Worm (Caenorhabditis elegans) whole organism, midembryonic: ENCODE data around the gene tre-4.

ENCODE experiments used
- T22C8.4 ChIP-seq: fragments of 200-800 bp; sonication (Bioruptor generic); IDR thresholded peaks from 2 replicates; pipeline ENCODE4 v1.3.6; 2022; ENCODE audit warnings: missing genetic modification characterization, missing compliant biosample characterization
- cog-1 ChIP-seq: sonication (generic microtip); optimal IDR thresholded peaks from 2 replicates; lab custom pipeline; 2016; ENCODE audit warnings: missing genetic modification characterization, missing compliant biosample characterization
- flt-1 ChIP-seq: fragments of 200-800 bp; sonication (Bioruptor generic); IDR thresholded peaks from 2 replicates; pipeline ENCODE4 v1.3.6; 2022; ENCODE audit warnings: missing genetic modification characterization, missing compliant biosample characterization
- klf-2 ChIP-seq: fragments of 200-800 bp; sonication (Bioruptor generic); conservative IDR thresholded peaks from 2 replicates; pipeline ENCODE4 v1.3.6; 2022; ENCODE audit warnings: missing genetic modification reagents, missing genetic modification characterization, missing compliant biosample characterization
- med-1 ChIP-seq: sonication (generic microtip); optimal IDR thresholded peaks from 2 replicates; lab custom pipeline; 2017; ENCODE audit warnings: missing genetic modification characterization, mild to moderate bottlenecking, missing compliant biosample characterization, antibody characterized with exemption, missing genetic modification reagents; ENCODE audit not compliant: insufficient read depth
- ref-1 ChIP-seq: fragments of 200-800 bp; sonication (Bioruptor generic); conservative IDR thresholded peaks from 2 replicates; pipeline ENCODE4 v1.3.6; 2022; ENCODE audit warnings: missing genetic modification reagents, missing genetic modification characterization, missing compliant biosample characterization
- tab-1 ChIP-seq: fragments of 200-800 bp; sonication (Bioruptor generic); IDR thresholded peaks from 2 replicates; pipeline ENCODE4 v1.3.6; 2022; ENCODE audit warnings: missing genetic modification characterization, missing compliant biosample characterization
- ztf-23 ChIP-seq: fragments of 200-800 bp; sonication (Bioruptor generic); IDR thresholded peaks from 2 replicates; pipeline ENCODE4 v1.3.6; 2022; ENCODE audit warnings: missing genetic modification reagents, missing genetic modification characterization, missing compliant biosample characterization
- ztf-29 ChIP-seq: fragments of 200-800 bp; sonication (Bioruptor generic); IDR thresholded peaks from 2 replicates; pipeline ENCODE4 v1.3.6; 2022; ENCODE audit warnings: missing genetic modification reagents, missing genetic modification characterization, missing compliant biosample characterization

tre-4 gene

ce11 chrX:13481704-13482103, 9.7 kb downstream of the tre-4 start, which contains the start of gene srd-50:
srd-50 (minus strand) TSS chrX:13481804.
- TF ChIP-seq ref-1 (GFP tag; lab: Robert Waterston, UW) (no peak), flt-1 (GFP tag; lab: Robert Waterston, UW) (no peak), med-1 (GFP tag; lab: Kevin White, UChicago) (no peak), tab-1 (no peak), ztf-29 (GFP tag; lab: Robert Waterston, UW) (no peak), klf-2 (GFP tag; lab: Robert Waterston, UW) (no peak), cog-1 (tag; lab: Kevin White, UChicago) (no peak), T22C8.4 (GFP tag; lab: Robert Waterston, UW) (no peak), ztf-23 (no peak)

ce11 chrX:13484813-13485212, 12.9 kb downstream of the tre-4 start, which contains the start of gene srd-51:
srd-51 (minus strand) TSS chrX:13484913.
- TF ChIP-seq ztf-23 (no peak), ref-1 (GFP tag; lab: Robert Waterston, UW) (no peak), klf-2 (GFP tag; lab: Robert Waterston, UW) (no peak), cog-1 (tag; lab: Kevin White, UChicago) (no peak), ztf-29 (GFP tag; lab: Robert Waterston, UW) (no peak), med-1 (GFP tag; lab: Kevin White, UChicago) (no peak), T22C8.4 (GFP tag; lab: Robert Waterston, UW) (no peak), flt-1 (GFP tag; lab: Robert Waterston, UW) (no peak), tab-1 (no peak)

ce11 chrX:13493762-13494161, 21.8 kb downstream of the tre-4 start:
- TF ChIP-seq ztf-29 (GFP tag; lab: Robert Waterston, UW), result no peak
- TF ChIP-seq ztf-23, result no peak

DNA sequence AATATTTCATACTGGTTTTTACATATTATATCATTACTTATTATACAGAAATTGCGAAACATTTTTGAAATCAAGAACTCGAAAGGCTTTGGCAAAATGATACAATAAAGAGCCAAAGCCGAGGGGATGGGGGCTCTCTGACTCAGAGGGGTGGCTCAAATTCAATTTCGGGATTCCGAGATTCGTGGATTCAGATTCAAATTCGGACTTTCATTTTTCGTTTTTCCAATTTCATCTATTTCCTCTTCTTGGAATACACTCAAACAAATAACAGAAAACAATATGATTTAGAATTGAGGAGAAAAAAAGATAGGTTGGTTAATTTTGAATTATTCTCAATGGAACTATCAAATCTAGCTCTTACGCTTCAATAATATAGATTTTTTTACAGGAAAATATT, 27.1 kb downstream of the tre-4 start:
- TF ChIP-seq T22C8.4 (GFP tag; lab: Robert Waterston, UW), result no peak
- no peak for TF ChIP-seq ref-1 (GFP tag; lab: Robert Waterston, UW)
- TF ChIP-seq cog-1 (tag; lab: Kevin White, UChicago), result no peak
- TF ChIP-seq tab-1, result no peak
- TF ChIP-seq med-1 (GFP tag; lab: Kevin White, UChicago), result no peak

ce11 chrX:13499923-13500322, 28.0 kb downstream of the tre-4 start:
- TF ChIP-seq tab-1, result no peak
- no peak for TF ChIP-seq ref-1 (GFP tag; lab: Robert Waterston, UW)
- TF ChIP-seq klf-2 (GFP tag; lab: Robert Waterston, UW), result no peak
- no peak for TF ChIP-seq ztf-23
- no peak for TF ChIP-seq T22C8.4 (GFP tag; lab: Robert Waterston, UW)
- TF ChIP-seq ztf-29 (GFP tag; lab: Robert Waterston, UW), result no peak
- TF ChIP-seq flt-1 (GFP tag; lab: Robert Waterston, UW), result no peak
- no peak for TF ChIP-seq cog-1 (tag; lab: Kevin White, UChicago)
- no peak for TF ChIP-seq med-1 (GFP tag; lab: Kevin White, UChicago)

ce11 chrX:13500568-13500967, 28.6 kb downstream of the tre-4 start, which contains the start of gene sad-1:
sad-1 (minus strand) TSS chrX:13500668.
- no peak for TF ChIP-seq T22C8.4 (GFP tag; lab: Robert Waterston, UW)

DNA sequence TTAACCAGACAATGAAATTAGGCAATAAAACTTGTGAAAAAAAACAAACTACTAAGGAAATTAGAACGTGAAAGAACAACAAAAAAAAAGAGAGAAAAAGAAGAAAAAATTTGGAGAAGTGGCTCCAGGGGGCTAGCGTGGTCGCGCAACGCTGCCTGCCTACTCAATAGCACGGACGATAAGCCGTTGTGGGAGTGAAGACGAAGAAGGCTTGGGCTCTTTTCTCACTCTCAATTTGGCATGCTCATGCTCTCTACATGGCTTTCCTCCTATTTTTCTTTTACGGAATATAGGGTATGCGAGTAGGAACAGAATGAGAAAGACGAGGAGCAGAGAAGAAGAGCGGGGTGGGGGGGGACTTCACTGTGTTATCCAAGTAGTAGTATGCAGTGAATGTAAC, 30.3 kb downstream of the tre-4 start:
- TF ChIP-seq ztf-29 (GFP tag; lab: Robert Waterston, UW), result no peak
- TF ChIP-seq T22C8.4 (GFP tag; lab: Robert Waterston, UW), result no peak
- TF ChIP-seq klf-2 (GFP tag; lab: Robert Waterston, UW), result no peak
- no peak for TF ChIP-seq med-1 (GFP tag; lab: Kevin White, UChicago)
- peak; percentile 34; the same call in 1 of the 2 replicates for TF ChIP-seq ztf-23
- peak; percentile 17 for TF ChIP-seq cog-1 (tag; lab: Kevin White, UChicago)
- no peak for TF ChIP-seq ref-1 (GFP tag; lab: Robert Waterston, UW)

DNA sequence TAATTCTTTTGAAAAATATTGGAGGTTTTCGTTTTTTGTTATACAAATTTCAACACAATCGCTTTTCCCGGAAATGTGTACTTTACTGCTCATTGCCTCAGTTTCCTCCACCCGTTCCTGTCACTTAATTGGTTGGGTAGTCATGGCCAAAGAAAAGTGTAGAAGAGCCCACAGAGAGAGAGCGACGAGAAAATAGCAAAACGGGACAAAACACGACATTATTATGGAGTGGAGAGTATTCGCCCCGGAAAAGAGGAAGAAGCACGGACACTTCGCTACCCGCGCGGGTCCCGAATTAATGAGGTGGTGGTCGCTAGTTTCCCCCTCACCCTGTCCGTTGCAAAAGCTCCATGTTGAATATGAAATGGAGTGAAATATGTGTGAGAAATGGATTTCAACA, 31.9 kb downstream of the tre-4 start:
- no peak for TF ChIP-seq T22C8.4 (GFP tag; lab: Robert Waterston, UW)
- peak; percentile 19; the same call in 1 of the 2 replicates for TF ChIP-seq flt-1 (GFP tag; lab: Robert Waterston, UW)
- TF ChIP-seq ztf-23, result no peak

DNA sequence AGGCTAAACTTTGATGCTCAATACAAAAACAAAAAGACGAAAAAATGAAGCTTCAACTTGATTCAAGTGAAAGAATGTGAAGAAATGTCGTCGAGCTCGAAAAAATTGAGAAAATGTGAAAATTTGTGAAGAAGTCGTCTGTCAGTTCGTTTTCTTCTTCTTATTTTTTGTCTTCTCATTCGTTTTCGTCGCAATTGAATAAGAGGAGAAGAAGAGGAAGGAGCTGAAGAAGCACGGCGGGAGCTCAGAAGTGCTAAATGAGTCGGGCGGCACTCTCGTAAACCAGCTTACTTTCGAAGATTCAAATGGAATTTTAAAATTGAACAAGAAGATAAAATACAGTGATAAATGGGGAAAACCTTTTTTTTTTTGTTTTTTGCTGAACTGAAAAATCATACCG, 33.2 kb downstream of the tre-4 start:
- TF ChIP-seq med-1 (GFP tag; lab: Kevin White, UChicago), result no peak
- no peak for TF ChIP-seq klf-2 (GFP tag; lab: Robert Waterston, UW)
- no peak for TF ChIP-seq cog-1 (tag; lab: Kevin White, UChicago)

DNA sequence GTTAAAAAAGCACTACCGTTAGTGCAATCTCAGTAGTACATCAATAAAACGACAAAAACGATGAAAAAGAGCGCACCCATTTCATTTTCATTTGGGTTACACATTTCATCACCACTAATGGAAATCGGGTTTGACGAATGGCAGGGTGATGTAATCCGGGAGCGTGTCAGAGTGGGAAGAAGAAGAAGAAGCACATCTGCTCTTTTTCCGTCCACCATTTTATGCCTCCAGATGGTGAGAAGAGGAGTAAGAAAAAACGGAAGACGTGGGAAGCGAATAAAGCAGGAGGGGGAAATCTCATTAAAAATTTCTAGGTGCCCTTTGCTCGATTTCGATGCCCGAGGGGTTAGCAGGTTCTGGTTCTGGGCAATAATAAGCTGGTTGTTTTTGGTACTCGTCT, 34.1 kb downstream of the tre-4 start:
- TF ChIP-seq ztf-23, result no peak
- no peak for TF ChIP-seq tab-1
- no peak for TF ChIP-seq ref-1 (GFP tag; lab: Robert Waterston, UW)
- TF ChIP-seq cog-1 (tag; lab: Kevin White, UChicago), result no peak
- no peak for TF ChIP-seq klf-2 (GFP tag; lab: Robert Waterston, UW)
- no peak for TF ChIP-seq ztf-29 (GFP tag; lab: Robert Waterston, UW)
- TF ChIP-seq T22C8.4 (GFP tag; lab: Robert Waterston, UW), result no peak
- no peak for TF ChIP-seq flt-1 (GFP tag; lab: Robert Waterston, UW)

DNA sequence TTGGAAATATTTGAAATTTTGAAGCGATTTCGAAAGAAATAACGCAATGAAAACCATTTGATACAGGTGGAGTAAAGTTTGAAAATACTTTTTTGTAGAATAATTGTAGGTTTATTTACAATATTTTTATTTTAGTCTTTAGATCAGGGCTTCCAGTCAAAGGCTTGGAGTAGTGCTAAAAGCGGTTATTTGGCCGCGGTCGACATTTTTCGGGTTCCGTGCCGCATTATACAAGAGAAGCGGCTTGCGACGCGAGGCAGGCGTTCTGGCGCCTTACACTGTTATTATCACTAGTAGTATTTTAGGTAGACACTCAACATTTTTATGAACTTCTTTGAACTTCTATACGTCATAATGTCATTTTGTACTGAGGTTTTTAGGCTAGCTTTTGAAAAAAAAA, 34.5 kb downstream of the tre-4 start:
- no peak for TF ChIP-seq med-1 (GFP tag; lab: Kevin White, UChicago)
- no peak for TF ChIP-seq ztf-29 (GFP tag; lab: Robert Waterston, UW)
- no peak for TF ChIP-seq ref-1 (GFP tag; lab: Robert Waterston, UW)
- no peak for TF ChIP-seq cog-1 (tag; lab: Kevin White, UChicago)
- TF ChIP-seq tab-1, result no peak
- TF ChIP-seq T22C8.4 (GFP tag; lab: Robert Waterston, UW), result no peak
- TF ChIP-seq ztf-23, result no peak
- no peak for TF ChIP-seq klf-2 (GFP tag; lab: Robert Waterston, UW)
- TF ChIP-seq flt-1 (GFP tag; lab: Robert Waterston, UW), result no peak
